Fruit fly (Drosophila melanogaster) whole organism, prepupa: ENCODE measurements around the gene MtnD.
A peak's percentile ranks its signal among the peaks of the same experiment; 100 is the strongest.

Experiments
- CG10631 ChIP-seq: fragments of 200-800 bp; sonication (Bioruptor generic); optimal IDR thresholded peaks from 2 replicates; lab custom pipeline; 2016; ENCODE audit warnings: missing biosample characterization, missing genetic modification characterization
- CG10669 ChIP-seq: fragments of 200-800 bp; sonication (Bioruptor generic); optimal IDR thresholded peaks from 3 replicates; lab custom pipeline; 2018; ENCODE audit warnings: missing biosample characterization, mild to moderate bottlenecking, missing genetic modification characterization, moderate library complexity
- CG11762 ChIP-seq: fragments of 200-800 bp; sonication (Bioruptor generic); optimal IDR thresholded peaks from 3 replicates; lab custom pipeline; 2016; ENCODE audit warnings: missing biosample characterization, missing genetic modification characterization; ENCODE audit not compliant: insufficient read depth
- CG15336 ChIP-seq: fragments of 200-800 bp; sonication (Bioruptor generic); IDR thresholded peaks from 2 replicates; pipeline ENCODE4 v1.3.6; 2022; ENCODE audit warnings: missing biosample characterization, missing genetic modification characterization
- CG1621 ChIP-seq: fragments of 200-800 bp; sonication (Bioruptor generic); optimal IDR thresholded peaks from 3 replicates; lab custom pipeline; 2018; ENCODE audit warnings: missing biosample characterization, mild to moderate bottlenecking, missing genetic modification characterization
- CG16779 ChIP-seq: fragments of 200-800 bp; sonication (Bioruptor generic); optimal IDR thresholded peaks from 3 replicates; lab custom pipeline; 2017; ENCODE audit warnings: missing biosample characterization, mild to moderate bottlenecking, missing genetic modification characterization
- CG3032 ChIP-seq: fragments of 200-800 bp; optimal IDR thresholded peaks from 2 replicates; lab custom pipeline; 2019; ENCODE audit warnings: missing biosample characterization, mild to moderate bottlenecking, missing genetic modification characterization, moderate library complexity
- CG31627 ChIP-seq: fragments of 200-800 bp; sonication (Bioruptor generic); optimal IDR thresholded peaks from 3 replicates; lab custom pipeline; 2016; ENCODE audit warnings: missing biosample characterization, missing genetic modification characterization
- CG6163 ChIP-seq: fragments of 200-800 bp; sonication (Bioruptor generic); IDR thresholded peaks from 3 replicates; pipeline ENCODE4 v1.3.6; 2022; ENCODE audit warnings: missing biosample characterization, missing genetic modification characterization
- CG6276 ChIP-seq: fragments of 200-800 bp; sonication (Bioruptor generic); optimal IDR thresholded peaks from 2 replicates; lab custom pipeline; 2017; ENCODE audit warnings: missing biosample characterization, mild to moderate bottlenecking, missing genetic modification characterization
- CG6792 ChIP-seq: fragments of 200-800 bp; sonication (Bioruptor generic); optimal IDR thresholded peaks from 3 replicates; lab custom pipeline; 2016; ENCODE audit warnings: missing biosample characterization, missing genetic modification characterization
- CG6808 ChIP-seq: fragments of 200-800 bp; sonication (Bioruptor generic); optimal IDR thresholded peaks from 3 replicates; lab custom pipeline; 2017; ENCODE audit warnings: missing biosample characterization, missing genetic modification characterization, mild to moderate bottlenecking, moderate library complexity, missing genetic modification reagents
- CG8119 ChIP-seq: fragments of 200-800 bp; sonication (Bioruptor generic); IDR thresholded peaks from 3 replicates; pipeline ENCODE4 v1.3.6; 2022; ENCODE audit warnings: missing biosample characterization, missing genetic modification characterization
- CG8319 ChIP-seq: fragments of 200-800 bp; sonication (Bioruptor generic); optimal IDR thresholded peaks from 3 replicates; lab custom pipeline; 2016; ENCODE audit warnings: missing biosample characterization, missing genetic modification characterization
- Eip93F ChIP-seq: fragments of 200-800 bp; sonication (Bioruptor generic); optimal IDR thresholded peaks from 2 replicates; lab custom pipeline; 2016; ENCODE audit warnings: missing biosample characterization, mild to moderate bottlenecking, missing genetic modification characterization
- Ets96B ChIP-seq: fragments of 200-800 bp; optimal IDR thresholded peaks from 2 replicates; lab custom pipeline; 2019; ENCODE audit warnings: missing biosample characterization, mild to moderate bottlenecking, missing genetic modification characterization, moderate library complexity
- Hr38 ChIP-seq: sonication (Bioruptor generic); optimal IDR thresholded peaks from 2 replicates; lab custom pipeline; 2016; ENCODE audit warnings: missing biosample characterization, missing genetic modification characterization
- Lpt ChIP-seq: fragments of 200-800 bp; sonication (Bioruptor generic); optimal IDR thresholded peaks from 3 replicates; lab custom pipeline; 2016; ENCODE audit warnings: missing biosample characterization, missing genetic modification characterization
- Met ChIP-seq: fragments of 200-800 bp; sonication (Bioruptor generic); optimal IDR thresholded peaks from 3 replicates; lab custom pipeline; 2016; ENCODE audit warnings: missing biosample characterization, missing genetic modification characterization
- OdsH ChIP-seq: fragments of 200-800 bp; sonication (Bioruptor generic); optimal IDR thresholded peaks from 3 replicates; lab custom pipeline; 2016; ENCODE audit warnings: missing biosample characterization, missing genetic modification characterization
- Sox14 ChIP-seq: fragments of 200-800 bp; sonication (Bioruptor generic); optimal IDR thresholded peaks from 3 replicates; lab custom pipeline; 2016; ENCODE audit warnings: missing biosample characterization, missing genetic modification characterization
- Sox15 ChIP-seq: fragments of 200-800 bp; sonication (Bioruptor generic); optimal IDR thresholded peaks from 3 replicates; lab custom pipeline; 2016; ENCODE audit warnings: missing biosample characterization, missing genetic modification characterization
- achi ChIP-seq: fragments of 200-800 bp; sonication (Bioruptor generic); optimal IDR thresholded peaks from 3 replicates; lab custom pipeline; 2016; ENCODE audit warnings: missing biosample characterization, missing genetic modification characterization
- acj6 ChIP-seq: fragments of 200-800 bp; sonication (Bioruptor generic); optimal IDR thresholded peaks from 3 replicates; lab custom pipeline; 2016; ENCODE audit warnings: missing biosample characterization, missing genetic modification characterization
- cyc ChIP-seq: fragments of 200-800 bp; sonication (Bioruptor generic); optimal IDR thresholded peaks from 3 replicates; lab custom pipeline; 2016; ENCODE audit warnings: missing biosample characterization, missing genetic modification characterization
- dsx ChIP-seq: fragments of 200-800 bp; optimal IDR thresholded peaks from 3 replicates; lab custom pipeline; 2019; ENCODE audit warnings: missing biosample characterization, mild to moderate bottlenecking, missing genetic modification characterization, moderate library complexity; ENCODE audit not compliant: poor library complexity, severe bottlenecking
- eg ChIP-seq: fragments of 200-800 bp; sonication (Bioruptor generic); IDR thresholded peaks from 3 replicates; pipeline ENCODE4 v1.3.6; 2022; ENCODE audit warnings: missing biosample characterization, missing genetic modification characterization
- esn ChIP-seq: fragments of 200-800 bp; sonication (Bioruptor generic); optimal IDR thresholded peaks from 2 replicates; lab custom pipeline; 2016; ENCODE audit warnings: missing biosample characterization, mild to moderate bottlenecking, missing genetic modification characterization, moderate library complexity
- fkh ChIP-seq: fragments of 200-800 bp; sonication (Bioruptor generic); optimal IDR thresholded peaks from 3 replicates; lab custom pipeline; 2017; ENCODE audit warnings: missing biosample characterization, mild to moderate bottlenecking, missing genetic modification characterization, moderate library complexity
- lz ChIP-seq: fragments of 200-800 bp; sonication (Bioruptor generic); optimal IDR thresholded peaks from 3 replicates; lab custom pipeline; 2016; ENCODE audit warnings: missing biosample characterization, missing genetic modification characterization
- pdm3 ChIP-seq: fragments of 200-800 bp; sonication (Bioruptor generic); optimal IDR thresholded peaks from 3 replicates; lab custom pipeline; 2016; ENCODE audit warnings: missing biosample characterization, missing genetic modification characterization
- spab ChIP-seq: fragments of 200-800 bp; sonication (Bioruptor generic); optimal IDR thresholded peaks from 2 replicates; lab custom pipeline; 2017; ENCODE audit warnings: missing biosample characterization, mild to moderate bottlenecking, missing genetic modification characterization, missing genetic modification reagents
- ss ChIP-seq, 2 experiments: fragments of 200-800 bp; sonication (Bioruptor generic); optimal IDR thresholded peaks; 2 replicates in 1 of 2; 3 replicates in 1 of 2; lab custom pipeline; 2017 to 2018; ENCODE audit warnings: mild to moderate bottlenecking in 2 of 2, missing biosample characterization in 2 of 2, missing genetic modification characterization in 2 of 2, moderate library complexity in 1 of 2
- svp ChIP-seq: fragments of 200-800 bp; sonication (Bioruptor generic); peaks from one replicate; lab custom pipeline; 2016; ENCODE audit warnings: missing biosample characterization, missing genetic modification characterization

Gene MtnD

dm6 chr3R:20546662-20547620, 12.2 kb downstream of the MtnD start (continued):
- TF ChIP-seq esn (no peak), CG6808 (no peak), OdsH (GFP tag; lab: Kevin White, UChicago) (peak; percentile 49), achi (peak; percentile 18), Sox15 (GFP tag; lab: Kevin White, UChicago) (no peak), Lpt (GFP tag; lab: Kevin White, UChicago) (no peak), Eip93F (GFP tag; lab: Kevin White, UChicago) (no peak), CG3032 (tag; lab: Kevin White, UChicago) (no peak), CG6276 (no peak), fkh (peak; percentile 18), Ets96B (no peak), acj6 (GFP tag; lab: Kevin White, UChicago) (no peak), CG10631 (GFP tag; lab: Kevin White, UChicago) (no peak), dsx (no peak), CG10669 (GFP tag; lab: Kevin White, UChicago) (peak; percentile 26), Met (GFP tag; lab: Kevin White, UChicago) (peak; percentile 30)
- TF ChIP-seq, all 60 proteins: peak for 12

dm6 chr3R:20547758-20548157, 13.0 kb downstream of the MtnD start:
- TF ChIP-seq dsx (peak; percentile 5), CG6808 (peak; percentile 37), lz (GFP tag; lab: Kevin White, UChicago) (no peak), CG6163 (GFP tag; lab: Robert Waterston, UW) (peak; percentile 58; the same call in 2 of the 3 replicates), spab (GFP tag; lab: Kevin White, UChicago) (peak; percentile 12), CG8119 (GFP tag; lab: Robert Waterston, UW) (0 out of 3 replicates have a peak, but pooled peaks have one; percentile 23), ss (GFP tag; optimal IDR thresholded peaks at IDR 0.05; lab: Kevin White, UChicago) (peak; percentile 46 to 70), CG31627 (GFP tag; lab: Kevin White, UChicago) (no peak), CG6792 (GFP tag; lab: Kevin White, UChicago) (no peak), cyc (GFP tag; lab: Kevin White, UChicago) (no peak), CG1621 (peak; percentile 11), Eip93F (GFP tag; lab: Kevin White, UChicago) (no peak), eg (GFP tag; lab: Robert Waterston, UW) (peak; percentile 49; the same call in 1 of the 3 replicates), CG8319 (GFP tag; lab: Kevin White, UChicago) (no peak), CG15336 (GFP tag; lab: Robert Waterston, UW) (0 out of 2 replicates have a peak, but pooled peaks have one; percentile 13), Sox14 (GFP tag; lab: Kevin White, UChicago) (peak; percentile 20), CG11762 (no peak), CG16779 (tag; lab: Kevin White, UChicago) (peak; percentile 17), Hr38 (no peak)

- no peak for TF ChIP-seq pdm3 (GFP tag; lab: Kevin White, UChicago)
- TF ChIP-seq fkh: peak; percentile 69
- peak; percentile 88 for TF ChIP-seq svp
- TF ChIP-seq Hr38: no peak
Observed at dm6 chr3R:20548255-20548654, 13.5 kb downstream of the MtnD start.
